Worm (Caenorhabditis elegans): ENCODE data around the gene cutl-1.

The cutl-1 gene

ce11 chrV:13406511-13406910 lies 597 bp upstream of the cutl-1 start, which contains the start of gene F53F1.2:
Gene F53F1.2 (plus strand): TSS chrV:13406816.
- TF ChIP-seq lsy-27 (tag; optimal IDR thresholded peaks at IDR 0.05; ENCODE audit: borderline replicate concordance, insufficient read depth) (no peak), ztf-22 (GFP tag; optimal IDR thresholded peaks at IDR 0.05) (no peak), K12H6.12 (tag; optimal IDR thresholded peaks at IDR 0.05) (no peak), tlf-1 (GFP tag; optimal IDR thresholded peaks at IDR 0.05) (no peak), snpc-3.4 (tag; optimal IDR thresholded peaks at IDR 0.05) (no peak), F49E8.2 (tag; optimal IDR thresholded peaks at IDR 0.05; ENCODE audit: insufficient read depth) (no peak), rpc-1 (optimal IDR thresholded peaks at IDR 0.05) (no peak), rpc-1 (tag; optimal IDR thresholded peaks at IDR 0.05) (no peak), F52B5.7 (tag; optimal IDR thresholded peaks at IDR 0.05) (no peak), gei-17 (GFP tag; optimal IDR thresholded peaks at IDR 0.05) (no peak), sdz-38 (tag; optimal IDR thresholded peaks at IDR 0.05) (no peak), aptf-3 (GFP tag; IDR thresholded peaks at IDR 0.05) (no peak), xnd-1 (tag; optimal IDR thresholded peaks at IDR 0.05) (no peak), Y56A3A.18 (GFP tag; IDR thresholded peaks at IDR 0.05) (no peak), C17E4.6 (GFP tag; IDR thresholded peaks at IDR 0.05) (no peak), attf-3 (GFP tag; conservative IDR thresholded peaks at IDR 0.05) (no peak), zim-3 (tag; optimal IDR thresholded peaks at IDR 0.05) (no peak), tbp1 (GFP tag; optimal IDR thresholded peaks at IDR 0.05) (no peak), bed-2 (GFP tag; IDR thresholded peaks at IDR 0.05) (no peak)

ce11 chrV:13402524-13402923 lies 3.4 kb downstream of the cutl-1 start:
- TF ChIP-seq somi-1 (GFP tag; optimal IDR thresholded peaks at IDR 0.05) (peak; percentile 24), F57C9.4 (tag; optimal IDR thresholded peaks at IDR 0.05) (no peak)

- TF ChIP-seq attf-5 (GFP tag; optimal IDR thresholded peaks at IDR 0.05), result no peak
- TF ChIP-seq lin-26 (GFP tag; IDR thresholded peaks at IDR 0.05), result no peak
- TF ChIP-seq K12H6.12 (tag; optimal IDR thresholded peaks at IDR 0.05), result no peak
- no peak for TF ChIP-seq madf-6 (GFP tag; IDR thresholded peaks at IDR 0.05)
Measured at ce11 chrV:13401669-13402068, 4.2 kb downstream of the cutl-1 start.

ce11 chrV:13396426-13396825 lies 9.5 kb downstream of the cutl-1 start:
- TF ChIP-seq ceh-27 (GFP tag; optimal IDR thresholded peaks at IDR 0.05) (peak; percentile 80), rcor-1 (GFP tag; IDR thresholded peaks at IDR 0.05) (0 out of 2 replicates have a peak, but pooled peaks have one; percentile 16), F10E7.11 (tag; optimal IDR thresholded peaks at IDR 0.05) (no peak), ccch-3 (GFP tag; optimal IDR thresholded peaks at IDR 0.05) (no peak), ceh-79 (tag; optimal IDR thresholded peaks at IDR 0.05) (peak; percentile 8), somi-1 (GFP tag; optimal IDR thresholded peaks at IDR 0.05) (peak; percentile 59), nfyb-1 (GFP tag; IDR thresholded peaks at IDR 0.05) (no peak), let-526 (GFP tag; IDR thresholded peaks at IDR 0.05) (no peak), zfh-2 (GFP tag; conservative IDR thresholded peaks at IDR 0.05) (peak; percentile 67), mcd-1 (GFP tag; IDR thresholded peaks at IDR 0.05) (no peak), cebp-1 (GFP tag; IDR thresholded peaks at IDR 0.05) (no peak), cebp-1 (tag; optimal IDR thresholded peaks at IDR 0.05) (no peak), egl-44 (GFP tag; IDR thresholded peaks at IDR 0.05) (no peak), rec-8 (tag; optimal IDR thresholded peaks at IDR 0.05) (no peak), attf-3 (GFP tag; conservative IDR thresholded peaks at IDR 0.05) (no peak), nfya-2 (GFP tag; IDR thresholded peaks at IDR 0.05) (no peak)
